Fruit fly (Drosophila melanogaster): Measurements from ENCODE around the gene Arpc3A.

The Arpc3A gene

dm6 chr3R:15834375-15835031 lies at the start of gene Arpc3A, which contains the start of gene CG43317:
TSS of gene Arpc3A (plus strand) at chr3R:15834648.
TSS of gene CG43317 (minus strand) at chr3R:15834425.
- TF ChIP-seq sage (GFP tag; optimal IDR thresholded peaks at IDR 0.05), result peak; percentile 40
- no peak for TF ChIP-seq Hr83 (GFP tag; optimal IDR thresholded peaks at IDR 0.05; ENCODE audit: poor library complexity, severe bottlenecking)
- TF ChIP-seq Hnf4 (GFP tag; optimal IDR thresholded peaks at IDR 0.05), result no peak
- TF ChIP-seq fru (GFP tag; optimal IDR thresholded peaks at IDR 0.05), result no peak
- TF ChIP-seq h (GFP tag; optimal IDR thresholded peaks at IDR 0.05), result no peak
- TF ChIP-seq Dif (GFP tag; optimal IDR thresholded peaks at IDR 0.05; ENCODE audit: partially characterized antibody), result no peak
- no peak for TF ChIP-seq OdsH (GFP tag; optimal IDR thresholded peaks at IDR 0.05)

dm6 chr3R:15786538-15786937 lies 47.9 kb upstream of the Arpc3A start, which contains the start of gene CG9590:
TSS of gene CG9590 (plus strand) at chr3R:15786703.
- TF ChIP-seq OdsH (GFP tag; optimal IDR thresholded peaks at IDR 0.05), result no peak
- no peak for TF ChIP-seq sage (GFP tag; optimal IDR thresholded peaks at IDR 0.05)
- no peak for TF ChIP-seq dmrt93B (GFP tag; optimal IDR thresholded peaks at IDR 0.05)
- no peak for TF ChIP-seq psq (GFP tag; optimal IDR thresholded peaks at IDR 0.05)
- no peak for TF ChIP-seq dsf (GFP tag; optimal IDR thresholded peaks at IDR 0.05; ENCODE audit: borderline replicate concordance)

dm6 chr3R:15788221-15788620 lies 46.2 kb upstream of the Arpc3A start, which contains the start of gene Uros2:
TSS of gene Uros2 (plus strand) at chr3R:15788521.
- TF ChIP-seq Hr83 (GFP tag; optimal IDR thresholded peaks at IDR 0.05; ENCODE audit: poor library complexity, severe bottlenecking) (no peak), foxo (GFP tag; optimal IDR thresholded peaks at IDR 0.05) (no peak), rgr (GFP tag; optimal IDR thresholded peaks at IDR 0.05) (no peak), Myc (optimal IDR thresholded peaks at IDR 0.05) (no peak), jim (GFP tag; optimal IDR thresholded peaks at IDR 0.05) (no peak)

dm6 chr3R:15792427-15792826 lies 42.0 kb upstream of the Arpc3A start, which contains the start of gene Acyp2:
TSS of gene Acyp2 (plus strand) at chr3R:15792688.
- TF ChIP-seq Rel (GFP tag; optimal IDR thresholded peaks at IDR 0.05) (no peak), Rel (tag; optimal IDR thresholded peaks at IDR 0.05) (no peak), CrebA (GFP tag; optimal IDR thresholded peaks at IDR 0.05; ENCODE audit: borderline replicate concordance) (no peak), rgr (GFP tag; optimal IDR thresholded peaks at IDR 0.05) (peak; percentile 14), GATAd (GFP tag; optimal IDR thresholded peaks at IDR 0.05) (no peak), psq (GFP tag; optimal IDR thresholded peaks at IDR 0.05) (no peak), lola (GFP tag; optimal IDR thresholded peaks at IDR 0.05) (no peak), foxo (GFP tag; optimal IDR thresholded peaks at IDR 0.05) (peak in 1 of 2 experiments; percentile 53), dmrt93B (GFP tag; optimal IDR thresholded peaks at IDR 0.05) (no peak), h (GFP tag; optimal IDR thresholded peaks at IDR 0.05) (no peak), Dif (GFP tag; optimal IDR thresholded peaks at IDR 0.05; ENCODE audit: partially characterized antibody) (no peak), Abd-B (GFP tag; optimal IDR thresholded peaks at IDR 0.05) (no peak), Myc (optimal IDR thresholded peaks at IDR 0.05) (no peak), Vsx2 (GFP tag; optimal IDR thresholded peaks at IDR 0.05; ENCODE audit: partially characterized antibody) (no peak), Sp1 (GFP tag; optimal IDR thresholded peaks at IDR 0.05) (no peak), tai (GFP tag; optimal IDR thresholded peaks at IDR 0.05) (no peak), brk (GFP tag; optimal IDR thresholded peaks at IDR 0.05) (no peak), Mio (GFP tag; optimal IDR thresholded peaks at IDR 0.05) (no peak), pan (optimal IDR thresholded peaks at IDR 0.05) (no peak), sage (GFP tag; optimal IDR thresholded peaks at IDR 0.05) (no peak), br (GFP tag; optimal IDR thresholded peaks at IDR 0.05) (no peak), woc (GFP tag; optimal IDR thresholded peaks at IDR 0.05) (no peak), jim (GFP tag; optimal IDR thresholded peaks at IDR 0.05) (peak; percentile 44), Dfd (GFP tag; optimal IDR thresholded peaks at IDR 0.05) (no peak), Jra (GFP tag; optimal IDR thresholded peaks at IDR 0.05) (peak; percentile 62), sv (GFP tag; optimal IDR thresholded peaks at IDR 0.05) (peak; percentile 48), dsf (GFP tag; optimal IDR thresholded peaks at IDR 0.05; ENCODE audit: borderline replicate concordance) (no peak), Hr78 (GFP tag; optimal IDR thresholded peaks at IDR 0.05) (no peak), fru (GFP tag; optimal IDR thresholded peaks at IDR 0.05) (no peak), OdsH (GFP tag; optimal IDR thresholded peaks at IDR 0.05) (no peak), N (GFP tag; optimal IDR thresholded peaks at IDR 0.05) (no peak), CG32264 (GFP tag; optimal IDR thresholded peaks at IDR 0.05) (no peak), Hnf4 (GFP tag; optimal IDR thresholded peaks at IDR 0.05) (peak; percentile 69), dl (GFP tag; optimal IDR thresholded peaks at IDR 0.05; ENCODE audit: insufficient read depth in 1 of 2, partially characterized antibody in 2 of 2) (no peak), ey (GFP tag; optimal IDR thresholded peaks at IDR 0.05) (peak; percentile 17), Hr83 (GFP tag; optimal IDR thresholded peaks at IDR 0.05; ENCODE audit: poor library complexity, severe bottlenecking) (peak; percentile 86), CG9705 (GFP tag; optimal IDR thresholded peaks at IDR 0.05) (peak; percentile 8), HLH106 (tag; optimal IDR thresholded peaks at IDR 0.05) (peak; percentile 26), usp (GFP tag; optimal IDR thresholded peaks at IDR 0.05) (no peak)

All from whole organism, wandering third instar larva.